Worm (Caenorhabditis elegans): ENCODE results near the gene T07G12.2.

DNA sequence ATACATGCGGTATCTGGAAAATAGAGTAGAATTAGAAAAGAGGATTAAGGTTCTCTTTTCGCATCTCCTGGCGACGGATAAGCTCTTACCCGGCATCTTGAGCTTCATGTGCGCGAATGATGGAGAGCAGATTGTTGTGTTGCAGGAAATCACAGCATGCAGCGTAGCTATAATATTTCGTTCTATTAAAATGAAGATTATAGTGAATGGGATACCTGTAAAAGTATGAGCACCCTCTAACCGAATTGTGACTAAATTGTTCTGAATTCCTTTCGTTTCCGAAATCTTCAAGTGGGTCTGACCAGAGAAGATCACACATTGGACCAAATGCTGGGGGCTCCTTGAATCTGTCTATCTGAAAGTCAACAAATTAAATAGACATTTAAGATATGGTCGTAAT is 32.1 kb upstream of the T07G12.2 start:
- TF ChIP-seq pqm-1 (tag; optimal IDR thresholded peaks at IDR 0.05) (no peak), mdl-1 (tag; optimal IDR thresholded peaks at IDR 0.05) (no peak), nhr-237 (tag; optimal IDR thresholded peaks at IDR 0.05) (no peak)
